Fruit fly (Drosophila melanogaster): Measurements from ENCODE around the gene CG7991.

CG7991 gene

DNA sequence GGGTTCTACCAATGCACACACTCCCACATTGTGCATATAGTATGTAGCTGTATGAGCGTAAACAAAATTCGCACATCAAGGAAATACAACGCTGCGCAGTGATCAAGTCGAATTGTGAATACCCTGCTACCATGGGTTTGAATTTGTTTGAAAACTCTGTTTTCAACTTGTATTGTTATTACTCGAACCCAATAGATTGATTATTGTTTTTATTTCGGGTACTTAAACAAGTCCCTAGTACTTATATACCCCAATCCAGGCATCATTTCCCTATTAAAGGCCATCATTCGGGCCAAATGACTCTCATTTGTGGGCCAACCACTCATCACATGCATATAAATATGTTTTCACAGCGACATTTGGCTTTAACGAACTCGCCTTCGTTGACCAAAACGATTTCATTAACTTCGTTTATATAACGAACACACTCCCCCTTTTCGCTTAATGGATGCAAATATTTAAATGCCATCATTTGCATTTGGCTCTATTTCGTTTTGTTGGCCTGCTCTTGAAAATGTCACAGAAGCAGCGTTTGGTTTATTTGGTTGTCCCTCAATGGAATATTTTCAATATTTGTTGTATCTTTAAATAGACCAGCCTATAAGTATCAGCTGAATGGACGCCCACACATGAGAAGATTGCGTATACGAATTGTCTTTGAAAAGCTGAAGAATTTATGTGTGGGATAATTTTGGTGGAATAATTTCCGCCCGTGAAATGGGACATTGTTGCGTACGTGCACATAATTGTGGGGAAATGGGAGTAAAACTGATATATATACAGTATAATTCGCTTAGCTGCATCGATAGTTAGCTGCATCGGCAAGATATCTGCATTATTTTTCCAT, 65.8 kb downstream of the CG7991 start:
- TF ChIP-seq ttk (optimal IDR thresholded peaks at IDR 0.05) = no peak
- TF ChIP-seq psq (optimal IDR thresholded peaks at IDR 0.05) = no peak
- TF ChIP-seq Sin3A (optimal IDR thresholded peaks at IDR 0.05) = no peak
- no peak for TF ChIP-seq insv (optimal IDR thresholded peaks at IDR 0.05)

DNA sequence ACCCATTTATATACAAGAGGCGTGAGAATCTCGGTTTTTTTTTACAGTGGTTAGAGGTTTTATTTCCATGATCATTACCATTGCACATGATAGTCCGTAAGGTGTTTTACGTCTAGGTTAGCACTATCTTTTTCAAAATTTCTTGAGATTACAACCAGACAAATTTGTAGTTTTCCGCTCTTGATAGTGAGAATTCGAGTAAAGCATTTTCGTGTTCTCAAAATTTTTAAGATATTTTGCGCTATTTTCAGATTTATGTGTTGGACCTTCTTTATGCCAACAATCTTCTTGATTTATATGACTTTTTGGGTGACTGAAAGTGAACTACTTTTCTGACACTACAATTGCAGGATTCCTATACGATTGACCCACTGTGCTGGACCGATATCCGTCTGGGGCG, 66.6 kb downstream of the CG7991 start:
- TF ChIP-seq psq (optimal IDR thresholded peaks at IDR 0.05) = no peak
- no peak for TF ChIP-seq ttk (optimal IDR thresholded peaks at IDR 0.05)
- TF ChIP-seq h (optimal IDR thresholded peaks at IDR 0.05) = no peak
- TF ChIP-seq Sin3A (optimal IDR thresholded peaks at IDR 0.05) = no peak
- no peak for TF ChIP-seq insv (optimal IDR thresholded peaks at IDR 0.05)
- TF ChIP-seq Myc (optimal IDR thresholded peaks at IDR 0.05) = no peak

DNA sequence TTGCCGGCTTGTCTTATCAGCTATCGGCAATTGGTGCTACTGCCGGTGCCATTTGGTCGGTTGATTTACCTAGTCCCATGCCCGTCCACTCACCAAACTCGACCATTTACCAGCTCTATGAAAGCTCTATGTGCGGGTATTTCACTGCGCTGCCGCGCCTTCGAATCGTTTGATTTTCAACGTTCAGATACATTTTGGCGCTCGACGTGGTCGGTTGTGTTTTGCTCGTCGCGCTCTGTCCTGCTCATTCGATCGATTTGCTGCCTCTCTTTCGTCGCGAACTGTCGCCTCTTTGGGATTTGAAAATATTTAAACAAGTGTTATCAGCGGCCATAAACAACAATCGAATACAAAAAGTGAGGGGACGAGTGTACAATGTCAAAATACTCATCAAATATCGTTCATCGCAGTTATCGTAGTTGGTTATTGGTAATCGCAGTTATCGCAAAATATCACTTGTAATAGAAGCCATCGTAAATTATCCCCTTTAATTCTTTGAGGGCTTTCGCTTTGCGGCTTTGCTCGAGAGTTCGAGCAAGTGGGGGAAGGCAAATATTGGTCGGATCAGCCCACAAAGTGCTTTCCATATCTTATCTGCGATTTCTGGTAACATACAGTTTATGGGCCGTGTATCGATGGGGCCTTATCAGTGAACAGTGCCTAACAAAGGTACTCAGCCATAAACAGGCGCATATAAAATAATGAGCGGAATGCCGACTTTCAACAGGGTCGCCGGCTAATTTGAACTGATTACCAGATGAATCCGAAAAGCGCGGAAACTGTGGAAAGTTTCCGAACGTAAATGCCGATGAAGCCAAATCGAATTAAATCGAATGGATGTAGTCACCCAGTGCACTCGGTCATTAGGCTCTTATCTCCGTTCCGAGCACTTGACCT, 67.4 kb downstream of the CG7991 start:
- TF ChIP-seq psq (optimal IDR thresholded peaks at IDR 0.05) (no peak), insv (optimal IDR thresholded peaks at IDR 0.05) (no peak), Myc (optimal IDR thresholded peaks at IDR 0.05) (no peak), Sin3A (optimal IDR thresholded peaks at IDR 0.05) (no peak), ttk (optimal IDR thresholded peaks at IDR 0.05) (no peak)

DNA sequence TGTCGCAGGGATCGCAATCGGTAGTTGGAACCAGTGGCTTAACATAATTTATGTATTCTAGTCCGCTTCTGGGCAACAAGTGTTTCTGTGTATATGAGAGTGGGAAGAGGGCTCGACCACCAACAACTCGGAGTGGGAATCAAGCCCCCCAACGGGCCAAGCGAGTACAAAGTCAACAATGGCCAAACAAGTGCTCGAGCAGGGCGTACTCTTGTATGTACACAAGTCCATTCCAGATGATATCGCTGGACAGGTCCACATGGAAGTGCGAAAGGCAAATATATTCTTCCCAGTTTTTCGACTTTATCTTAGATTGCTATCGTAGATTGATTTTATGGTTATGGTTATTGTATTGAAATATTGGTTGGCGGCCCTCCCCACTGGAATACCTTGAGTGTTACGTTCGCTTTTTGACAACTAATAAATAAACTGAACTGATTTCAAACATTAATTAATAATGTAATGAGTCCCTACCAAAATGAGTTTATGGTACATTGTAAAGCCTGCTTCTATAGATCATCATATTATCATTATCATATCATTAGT, 68.1 kb downstream of the CG7991 start:
- no peak for TF ChIP-seq Sin3A (optimal IDR thresholded peaks at IDR 0.05)
- no peak for TF ChIP-seq ttk (optimal IDR thresholded peaks at IDR 0.05)
- no peak for TF ChIP-seq psq (optimal IDR thresholded peaks at IDR 0.05)
- no peak for TF ChIP-seq h (optimal IDR thresholded peaks at IDR 0.05)

DNA sequence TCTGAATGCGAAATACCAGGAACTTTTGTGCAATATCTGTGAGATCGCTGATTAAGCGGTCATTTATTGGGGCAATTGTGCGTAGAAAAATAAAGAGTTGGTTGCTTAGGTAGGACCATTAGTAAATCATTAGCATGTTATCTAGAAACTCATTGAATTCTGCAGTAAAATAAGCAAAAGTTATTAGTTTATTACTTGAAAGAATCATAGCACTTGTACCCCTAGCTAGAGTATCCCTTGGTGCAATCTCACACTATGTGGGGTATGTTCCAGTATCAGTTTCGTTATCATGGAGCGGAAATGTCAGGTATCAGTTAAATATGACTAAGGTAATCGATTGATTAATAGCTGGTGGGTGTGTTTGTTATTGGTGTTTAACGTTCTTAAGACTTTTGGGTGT, 70.9 kb downstream of the CG7991 start:
- no peak for TF ChIP-seq ttk (optimal IDR thresholded peaks at IDR 0.05)
- no peak for TF ChIP-seq psq (optimal IDR thresholded peaks at IDR 0.05)
- no peak for TF ChIP-seq Myc (optimal IDR thresholded peaks at IDR 0.05)
- no peak for TF ChIP-seq Sin3A (optimal IDR thresholded peaks at IDR 0.05)
- TF ChIP-seq h (optimal IDR thresholded peaks at IDR 0.05) = no peak
- TF ChIP-seq insv (optimal IDR thresholded peaks at IDR 0.05) = no peak

DNA sequence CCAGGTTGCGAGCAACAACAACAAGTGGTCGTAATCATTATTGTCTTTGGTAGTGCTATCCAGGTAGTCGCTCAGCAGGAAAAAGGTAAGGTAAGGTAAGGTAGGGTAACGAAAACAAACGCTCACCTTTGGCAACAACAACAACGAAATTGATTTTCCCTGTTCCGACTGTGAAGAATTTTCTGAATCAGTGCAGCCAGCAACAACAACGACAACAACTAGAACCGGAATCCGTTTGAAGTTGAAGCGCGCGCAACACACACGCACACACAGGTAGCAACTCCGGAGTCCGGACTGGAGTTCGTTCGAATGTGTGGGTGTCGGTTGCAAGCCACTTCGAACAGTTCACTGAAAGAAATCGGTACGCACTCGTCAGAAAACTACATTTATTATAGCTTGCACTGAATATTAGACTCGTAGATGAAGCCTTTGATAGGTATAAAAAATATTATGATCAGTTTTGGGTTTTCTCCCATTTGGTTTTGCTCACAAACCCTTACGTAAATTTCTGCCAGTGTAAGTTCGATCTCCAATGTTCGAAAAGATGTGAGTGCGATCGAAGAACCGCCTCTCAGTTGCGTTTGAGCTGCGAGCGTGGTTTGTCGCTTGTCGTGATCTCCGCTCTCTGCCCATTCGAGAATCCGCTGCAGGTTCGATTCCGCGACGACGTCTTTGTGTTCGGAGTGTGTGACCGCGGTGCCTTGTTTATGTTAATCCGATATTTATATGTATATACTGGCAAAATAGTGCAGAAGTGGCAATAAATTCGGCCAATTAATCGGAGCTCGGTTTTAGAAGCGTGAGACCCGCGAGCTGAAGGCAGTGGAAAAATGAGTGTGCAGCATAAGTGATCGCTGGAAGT, 72.1 kb downstream of the CG7991 start, which contains the start of gene CG13921:
CG13921 (plus strand) TSS at position 570 of the 862 bp plus-strand sequence.
- TF ChIP-seq h (optimal IDR thresholded peaks at IDR 0.05) (no peak), Myc (optimal IDR thresholded peaks at IDR 0.05) (no peak), psq (optimal IDR thresholded peaks at IDR 0.05) (no peak), Sin3A (optimal IDR thresholded peaks at IDR 0.05) (no peak), ttk (optimal IDR thresholded peaks at IDR 0.05) (no peak), insv (optimal IDR thresholded peaks at IDR 0.05) (no peak)

DNA sequence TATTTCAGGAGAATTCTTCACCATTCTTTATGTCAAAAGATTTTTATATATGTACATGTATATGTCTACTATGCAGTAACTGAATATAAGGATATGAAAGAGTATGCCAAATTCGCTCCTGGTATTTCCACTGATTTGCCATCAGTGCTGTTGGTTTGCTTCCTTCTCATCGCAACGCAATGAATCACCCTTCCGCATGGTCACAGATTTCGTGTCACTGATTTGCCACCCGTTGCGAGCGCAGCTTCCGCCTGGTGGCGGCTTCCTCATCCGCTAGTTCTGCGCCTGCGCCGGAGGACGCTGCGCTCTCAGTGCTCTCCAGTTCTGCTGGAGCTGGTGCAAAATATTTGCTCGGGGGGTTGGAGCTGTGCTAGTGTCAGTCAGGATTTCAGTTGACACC, 73.7 kb downstream of the CG7991 start:
- TF ChIP-seq Myc (optimal IDR thresholded peaks at IDR 0.05) (no peak), Sin3A (optimal IDR thresholded peaks at IDR 0.05) (no peak), insv (optimal IDR thresholded peaks at IDR 0.05) (no peak), ttk (optimal IDR thresholded peaks at IDR 0.05) (no peak), psq (optimal IDR thresholded peaks at IDR 0.05) (no peak), h (optimal IDR thresholded peaks at IDR 0.05) (no peak)

DNA sequence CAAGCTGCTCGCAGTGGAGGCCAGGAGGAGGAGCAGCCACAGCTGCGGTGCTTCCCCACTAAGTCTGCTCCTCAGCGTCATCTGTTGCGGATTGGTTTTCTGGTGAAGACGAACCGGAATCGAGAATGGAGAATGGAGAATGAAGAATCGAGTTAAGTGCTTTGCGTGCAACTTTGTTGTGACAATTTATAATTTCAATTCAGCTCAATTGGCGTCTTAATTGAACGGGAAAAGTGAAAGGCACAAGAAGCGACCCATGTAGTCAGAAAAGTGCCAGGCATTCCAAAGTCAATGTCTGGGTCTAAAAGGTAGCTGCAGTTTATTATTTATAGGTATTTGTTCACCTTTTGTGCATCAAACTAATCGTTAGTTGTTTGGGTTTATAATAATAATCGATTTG, 79.8 kb downstream of the CG7991 start:
- TF ChIP-seq psq (optimal IDR thresholded peaks at IDR 0.05) = no peak
- TF ChIP-seq h (optimal IDR thresholded peaks at IDR 0.05) = no peak
- no peak for TF ChIP-seq ttk (optimal IDR thresholded peaks at IDR 0.05)
- no peak for TF ChIP-seq insv (optimal IDR thresholded peaks at IDR 0.05)
- no peak for TF ChIP-seq Sin3A (optimal IDR thresholded peaks at IDR 0.05)
- TF ChIP-seq Myc (optimal IDR thresholded peaks at IDR 0.05) = no peak

DNA sequence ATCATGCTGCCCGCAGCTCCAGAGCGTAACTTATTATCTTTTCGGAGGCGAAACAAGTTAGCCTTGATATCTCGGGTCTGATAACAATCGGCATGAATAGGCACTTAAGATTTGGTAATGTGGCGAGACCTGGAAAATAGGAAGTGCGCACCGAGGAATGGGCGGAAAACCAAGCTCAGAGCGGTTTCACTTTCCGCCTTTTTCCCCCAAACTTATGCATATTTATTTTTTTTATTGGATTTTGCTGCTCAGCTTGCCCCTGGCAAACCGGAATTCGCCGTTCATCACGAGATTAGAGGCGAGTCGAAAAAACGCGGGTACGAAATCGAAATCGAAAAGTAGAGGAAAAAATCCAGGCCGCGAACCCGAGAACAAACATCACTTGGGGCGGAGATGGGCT, 80.4 kb downstream of the CG7991 start:
- TF ChIP-seq ttk (optimal IDR thresholded peaks at IDR 0.05) = no peak
- no peak for TF ChIP-seq psq (optimal IDR thresholded peaks at IDR 0.05)
- no peak for TF ChIP-seq Myc (optimal IDR thresholded peaks at IDR 0.05)
- no peak for TF ChIP-seq Sin3A (optimal IDR thresholded peaks at IDR 0.05)
- TF ChIP-seq insv (optimal IDR thresholded peaks at IDR 0.05) = no peak
- no peak for TF ChIP-seq h (optimal IDR thresholded peaks at IDR 0.05)

DNA sequence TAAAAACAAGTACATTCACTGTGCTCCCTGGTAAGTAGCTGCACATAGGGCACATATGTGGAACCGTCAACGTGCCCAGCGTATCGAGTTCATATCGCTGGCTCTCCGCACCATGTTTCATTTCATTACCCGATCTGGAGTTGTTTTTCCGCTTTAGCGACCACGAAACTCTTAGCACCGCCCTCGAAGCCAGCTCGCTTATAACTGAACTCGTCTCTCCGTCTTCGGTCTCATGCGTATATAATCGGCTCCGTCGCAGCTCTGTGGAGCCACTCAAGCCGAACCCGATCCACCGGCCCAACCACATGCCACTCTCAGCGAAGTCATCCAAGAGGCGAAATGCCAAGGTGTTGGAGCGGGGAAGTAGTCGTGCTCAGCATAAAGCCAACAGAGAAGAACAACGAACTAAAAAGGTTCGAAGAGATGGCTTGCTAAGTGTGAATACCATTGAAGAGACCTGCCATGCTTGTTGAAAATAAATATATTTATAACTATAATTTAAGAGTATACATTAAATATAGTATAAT, 81.0 kb downstream of the CG7991 start, which contains the start of gene Cht2:
Cht2 (minus strand) TSS at position 477 of the 527 bp plus-strand sequence.
- no peak for TF ChIP-seq Sin3A (optimal IDR thresholded peaks at IDR 0.05)
- no peak for TF ChIP-seq h (optimal IDR thresholded peaks at IDR 0.05)
- no peak for TF ChIP-seq Myc (optimal IDR thresholded peaks at IDR 0.05)

DNA sequence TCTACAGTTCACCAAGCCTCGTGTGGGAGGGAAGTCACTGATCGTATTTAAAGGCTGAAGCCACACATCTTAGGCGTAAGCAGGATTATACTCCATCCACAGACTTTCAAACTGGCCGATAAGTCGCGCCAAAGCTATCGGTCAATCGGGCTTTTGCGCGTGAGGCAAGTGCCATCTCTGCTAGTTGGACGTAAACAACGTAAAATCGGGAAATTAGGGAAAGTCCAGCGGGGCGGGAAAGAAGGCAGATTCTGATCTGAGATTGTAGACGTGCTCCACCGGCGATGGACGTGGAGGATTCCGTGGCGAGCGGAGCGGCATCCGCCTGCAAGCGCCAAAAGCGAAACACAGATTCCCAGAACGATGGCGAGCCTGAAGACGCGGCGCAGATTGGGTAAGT, 81.6 kb downstream of the CG7991 start, which contains the start of gene CG8001:
CG8001 (plus strand) TSS at position 17 of the 400 bp plus-strand sequence.
- TF ChIP-seq Myc (optimal IDR thresholded peaks at IDR 0.05) (no peak), psq (optimal IDR thresholded peaks at IDR 0.05) (no peak), h (optimal IDR thresholded peaks at IDR 0.05) (no peak), ttk (optimal IDR thresholded peaks at IDR 0.05) (no peak), insv (optimal IDR thresholded peaks at IDR 0.05) (no peak), Sin3A (optimal IDR thresholded peaks at IDR 0.05) (no peak)
